Worm (Caenorhabditis elegans) whole organism, mixed stage, embryonic: ENCODE data around the gene tbb-4.

ENCODE experiments used
- M03D4.4 ChIP-seq: sonication (generic microtip); optimal IDR thresholded peaks from 2 replicates; lab custom pipeline; 2017; ENCODE audit warnings: mild to moderate bottlenecking, missing genetic modification characterization, missing compliant biosample characterization
- bed-3 ChIP-seq: fragments of 200-800 bp; sonication (Bioruptor generic); optimal IDR thresholded peaks from 3 replicates; lab custom pipeline; 2018; ENCODE audit warnings: mild to moderate bottlenecking, missing genetic modification characterization, moderate library complexity, missing compliant biosample characterization
- ceh-39 ChIP-seq: fragments of 150-350 bp; optimal IDR thresholded peaks from 2 replicates; lab custom pipeline; 2014; ENCODE audit warnings: missing biosample characterization, missing genetic modification characterization
- ceh-43 ChIP-seq: fragments of 200-800 bp; sonication (Bioruptor generic); optimal IDR thresholded peaks from 2 replicates; lab custom pipeline; 2018; ENCODE audit warnings: mild to moderate bottlenecking, missing genetic modification characterization, moderate library complexity, missing compliant biosample characterization
- ceh-83 ChIP-seq: fragments of 200-800 bp; sonication (Bioruptor generic); optimal IDR thresholded peaks from 2 replicates; lab custom pipeline; 2018; ENCODE audit warnings: mild to moderate bottlenecking, missing genetic modification characterization, missing compliant biosample characterization
- ces-1 ChIP-seq: fragments of 150-350 bp; optimal IDR thresholded peaks from 2 replicates; lab custom pipeline; 2014; ENCODE audit warnings: missing biosample characterization, missing genetic modification reagents, missing genetic modification characterization
- cnd-1 ChIP-seq: fragments of 200-800 bp; sonication (Bioruptor generic); optimal IDR thresholded peaks from 2 replicates; lab custom pipeline; 2018; ENCODE audit warnings: mild to moderate bottlenecking, missing genetic modification characterization, missing compliant biosample characterization
- drap-1 ChIP-seq: fragments of 200-800 bp; sonication (Bioruptor generic); optimal IDR thresholded peaks from 3 replicates; lab custom pipeline; 2018; ENCODE audit warnings: mild to moderate bottlenecking, missing genetic modification characterization, missing compliant biosample characterization
- elt-1 ChIP-seq: sonication (generic microtip); optimal IDR thresholded peaks from 2 replicates; lab custom pipeline; 2017; ENCODE audit warnings: missing genetic modification characterization, mild to moderate bottlenecking, missing compliant biosample characterization, antibody characterized with exemption, moderate library complexity, borderline replicate concordance; ENCODE audit not compliant: insufficient read depth
- elt-3 ChIP-seq: fragments of 150-350 bp; optimal IDR thresholded peaks from 2 replicates; lab custom pipeline; 2014; ENCODE audit warnings: missing biosample characterization, missing genetic modification characterization
- ham-2 ChIP-seq: fragments of 200-800 bp; sonication (Bioruptor generic); optimal IDR thresholded peaks from 2 replicates; lab custom pipeline; 2018; ENCODE audit warnings: mild to moderate bottlenecking, missing genetic modification characterization, missing compliant biosample characterization
- hlh-1 ChIP-seq: fragments of 150-350 bp; optimal IDR thresholded peaks from 2 replicates; lab custom pipeline; 2014; ENCODE audit warnings: missing biosample characterization, missing genetic modification reagents, missing genetic modification characterization
- lin-13 ChIP-seq: fragments of 150-350 bp; optimal IDR thresholded peaks from 2 replicates; lab custom pipeline; 2014; ENCODE audit warnings: missing biosample characterization, missing genetic modification characterization
- lin-32 ChIP-seq: fragments of 200-800 bp; sonication (Bioruptor generic); optimal IDR thresholded peaks from 2 replicates; lab custom pipeline; 2018; ENCODE audit warnings: mild to moderate bottlenecking, missing genetic modification characterization, missing compliant biosample characterization
- lsy-2 ChIP-seq: fragments of 150-350 bp; optimal IDR thresholded peaks from 2 replicates; lab custom pipeline; 2014; ENCODE audit warnings: missing biosample characterization, missing genetic modification characterization
- mab-5 ChIP-seq: fragments of 150-350 bp; optimal IDR thresholded peaks from 2 replicates; lab custom pipeline; 2014; ENCODE audit warnings: missing biosample characterization, missing genetic modification characterization
- mep-1 ChIP-seq: fragments of 150-350 bp; optimal IDR thresholded peaks from 2 replicates; lab custom pipeline; 2017; ENCODE audit warnings: missing biosample characterization, missing genetic modification reagents, missing genetic modification characterization, inconsistent platforms
- mls-2 ChIP-seq: sonication (generic microtip); optimal IDR thresholded peaks from 2 replicates; lab custom pipeline; 2016; ENCODE audit warnings: mild to moderate bottlenecking, missing genetic modification characterization, moderate library complexity, missing compliant biosample characterization
- nhr-12 ChIP-seq: fragments of 150-350 bp; optimal IDR thresholded peaks from 2 replicates; lab custom pipeline; 2014; ENCODE audit warnings: missing biosample characterization, missing genetic modification characterization
- nhr-237 ChIP-seq: fragments of 150-350 bp; optimal IDR thresholded peaks from 2 replicates; lab custom pipeline; 2014; ENCODE audit warnings: missing biosample characterization, missing genetic modification characterization
- nhr-28 ChIP-seq: fragments of 150-350 bp; optimal IDR thresholded peaks from 2 replicates; lab custom pipeline; 2014; ENCODE audit warnings: missing biosample characterization, missing genetic modification characterization
- nhr-76 ChIP-seq: sonication (generic microtip); optimal IDR thresholded peaks from 2 replicates; lab custom pipeline; 2017; ENCODE audit warnings: missing biosample characterization, missing genetic modification characterization
- pha-4 ChIP-seq: fragments of 150-350 bp; optimal IDR thresholded peaks from 2 replicates; lab custom pipeline; 2018; ENCODE audit warnings: missing biosample characterization, missing genetic modification reagents, missing genetic modification characterization
- sem-2 ChIP-seq: fragments of 200-800 bp; sonication (Bioruptor generic); optimal IDR thresholded peaks from 2 replicates; lab custom pipeline; 2018; ENCODE audit warnings: mild to moderate bottlenecking, missing genetic modification characterization, missing compliant biosample characterization
- sptf-1 ChIP-seq: sonication (generic microtip); optimal IDR thresholded peaks from 2 replicates; lab custom pipeline; 2017; ENCODE audit warnings: mild to moderate bottlenecking, missing genetic modification characterization, moderate library complexity, missing compliant biosample characterization
- tbx-8 ChIP-seq: fragments of 200-800 bp; sonication (Bioruptor generic); optimal IDR thresholded peaks from 2 replicates; lab custom pipeline; 2018; ENCODE audit warnings: mild to moderate bottlenecking, missing genetic modification characterization, moderate library complexity, missing compliant biosample characterization
- unc-120 ChIP-seq: sonication (generic microtip); optimal IDR thresholded peaks from 2 replicates; lab custom pipeline; 2017; ENCODE audit warnings: missing genetic modification characterization, missing compliant biosample characterization; ENCODE audit not compliant: poor library complexity, severe bottlenecking
- zip-8 ChIP-seq: fragments of 150-350 bp; optimal IDR thresholded peaks from 2 replicates; lab custom pipeline; 2014; ENCODE audit warnings: missing biosample characterization, missing genetic modification characterization
- ztf-11 ChIP-seq: fragments of 150-350 bp; optimal IDR thresholded peaks from 2 replicates; lab custom pipeline; 2014; ENCODE audit warnings: missing biosample characterization, missing genetic modification characterization

The tbb-4 gene

ce11 chrX:9443871-9444270 is 7.2 kb upstream of the tbb-4 start:
- TF ChIP-seq ces-1 (GFP tag; lab: Kevin White, UChicago) = peak; percentile 40
- no peak for TF ChIP-seq unc-120
- TF ChIP-seq, all 35 proteins: peak for 1

ce11 chrX:9441512-9441911 is 4.8 kb upstream of the tbb-4 start, which contains the start of gene memb-1:
memb-1 (minus strand) TSS chrX:9441571.
- TF ChIP-seq sptf-1 (tag; lab: Kevin White, UChicago) (peak; percentile 47), lsy-2 (peak; percentile 15), pha-4 (peak; percentile 65), zip-8 (peak; percentile 55), mep-1 (tag; lab: Kevin White, UChicago) (peak; percentile 80), ham-2 (GFP tag; lab: Kevin White, UChicago) (no peak), ztf-11 (no peak), ces-1 (GFP tag; lab: Kevin White, UChicago) (peak; percentile 38), mls-2 (tag; lab: Kevin White, UChicago) (peak; percentile 20), cnd-1 (tag; lab: Kevin White, UChicago) (no peak), lin-13 (tag; lab: Kevin White, UChicago) (peak; percentile 3), ceh-83 (GFP tag; lab: Kevin White, UChicago) (no peak), drap-1 (peak; percentile 52)
- TF ChIP-seq, all 35 proteins: peak for 9

ce11 chrX:9431002-9431482 is 5.7 kb downstream of the tbb-4 start, which contains the start of gene B0272.3:
B0272.3 (plus strand) TSS chrX:9431432.
- TF ChIP-seq ham-2 (GFP tag; lab: Kevin White, UChicago) = peak; percentile 13
- peak; percentile 66 for TF ChIP-seq ceh-39 (tag; lab: Kevin White, UChicago)
- TF ChIP-seq pha-4 = peak; percentile 38
- peak; percentile 27 for TF ChIP-seq unc-120
- no peak for TF ChIP-seq ces-1 (GFP tag; lab: Kevin White, UChicago)
- TF ChIP-seq elt-1 (tag; lab: Kevin White, UChicago) = no peak

ce11 chrX:9428059-9428458 is 8.6 kb downstream of the tbb-4 start, which contains the start of gene B0272.4:
B0272.4 (plus strand) TSS chrX:9428431.
- no peak for TF ChIP-seq mls-2 (tag; lab: Kevin White, UChicago)
- no peak for TF ChIP-seq ceh-43 (GFP tag; lab: Kevin White, UChicago)
- no peak for TF ChIP-seq unc-120
- no peak for TF ChIP-seq elt-3 (tag; lab: Kevin White, UChicago)
- TF ChIP-seq mab-5 (tag; lab: Kevin White, UChicago) = no peak
- no peak for TF ChIP-seq lin-32 (GFP tag; lab: Kevin White, UChicago)
- no peak for TF ChIP-seq cnd-1 (tag; lab: Kevin White, UChicago)
- TF ChIP-seq ceh-83 (GFP tag; lab: Kevin White, UChicago) = no peak
- TF ChIP-seq nhr-237 = no peak
- no peak for TF ChIP-seq hlh-1 (tag; lab: Kevin White, UChicago)
- TF ChIP-seq lin-13 (tag; lab: Kevin White, UChicago) = no peak
- no peak for TF ChIP-seq sem-2
- no peak for TF ChIP-seq nhr-28 (tag; lab: Kevin White, UChicago)
- TF ChIP-seq tbx-8 (GFP tag; lab: Kevin White, UChicago) = no peak
- TF ChIP-seq pha-4 = no peak
- no peak for TF ChIP-seq bed-3

ce11 chrX:9417948-9418347 is 18.7 kb downstream of the tbb-4 start:
- TF ChIP-seq mab-5 (tag; lab: Kevin White, UChicago) (no peak), nhr-12 (tag; lab: Kevin White, UChicago) (no peak), bed-3 (no peak), tbx-8 (GFP tag; lab: Kevin White, UChicago) (no peak), M03D4.4 (tag; lab: Kevin White, UChicago) (no peak), cnd-1 (tag; lab: Kevin White, UChicago) (no peak)
- TF ChIP-seq, all 35 proteins: peak for 0

- no peak for TF ChIP-seq zip-8
- no peak for TF ChIP-seq ztf-11
- TF ChIP-seq nhr-76 (tag; lab: Kevin White, UChicago) = no peak
- no peak for TF ChIP-seq nhr-237
- no peak for TF ChIP-seq pha-4
Measured at ce11 chrX:9417326-9417725, 19.4 kb downstream of the tbb-4 start.
